Fruit fly (Drosophila melanogaster): ENCODE measurements around the gene CG10681.
A peak's percentile ranks its signal among the peaks of the same experiment; 100 is the strongest.

CG10681 gene

dm6 chr3L:12523941-12524340, 22.6 kb downstream of the CG10681 start, which contains the start of the genes ver and Gcn5 (continued):
- TF ChIP-seq CG13424 (tag; optimal IDR thresholded peaks at IDR 0.05) (peak; percentile 92), CG32532 (GFP tag; IDR thresholded peaks at IDR 0.05) (peak; percentile 95), slou (GFP tag; optimal IDR thresholded peaks at IDR 0.05) (peak; percentile 84), bigmax (GFP tag; optimal IDR thresholded peaks at IDR 0.05) (peak; percentile 71), lov (optimal IDR thresholded peaks at IDR 0.05) (no peak), lov (GFP tag; IDR thresholded peaks at IDR 0.05) (peak; percentile 90), NC2α (GFP tag; optimal IDR thresholded peaks at IDR 0.05) (peak; percentile 36), jing (GFP tag; optimal IDR thresholded peaks at IDR 0.05) (peak; percentile 81), CG1792 (GFP tag; optimal IDR thresholded peaks at IDR 0.05) (peak; percentile 76), bbx (GFP tag; IDR thresholded peaks at IDR 0.05; ENCODE audit: partially characterized antibody) (0 out of 2 replicates have a peak, but pooled peaks have one; percentile 13), Xrp1 (GFP tag; IDR thresholded peaks at IDR 0.05) (peak; percentile 95), pan (optimal IDR thresholded peaks at IDR 0.05) (no peak), pan (GFP tag; optimal IDR thresholded peaks at IDR 0.05 in 1 of 2, IDR thresholded peaks at IDR 0.05 in 1 of 2) (peak in 1 of 2 experiments; percentile 95), CG11695 (GFP tag; IDR thresholded peaks at IDR 0.05) (peak; percentile 92), CG17186 (GFP tag; optimal IDR thresholded peaks at IDR 0.05) (peak; percentile 78), zfh2 (GFP tag; optimal IDR thresholded peaks at IDR 0.05) (peak; percentile 93), CG6683 (GFP tag; optimal IDR thresholded peaks at IDR 0.05) (peak; percentile 72), CG10431 (GFP tag; optimal IDR thresholded peaks at IDR 0.05) (peak; percentile 62), sens (GFP tag) (peak; percentile 97), Dref (GFP tag; IDR thresholded peaks at IDR 0.05) (peak; percentile 26; the same call in 1 of the 2 replicates), cato (GFP tag; optimal IDR thresholded peaks at IDR 0.05; ENCODE audit: borderline replicate concordance) (peak; percentile 84), chinmo (GFP tag; IDR thresholded peaks at IDR 0.05; ENCODE audit: partially characterized antibody) (no peak), CG10959 (GFP tag; IDR thresholded peaks at IDR 0.05) (peak; percentile 85), CG17612 (GFP tag; IDR thresholded peaks at IDR 0.05) (peak; percentile 81), Hr78 (GFP tag; optimal IDR thresholded peaks at IDR 0.05) (no peak), zfh1 (GFP tag; IDR thresholded peaks at IDR 0.05) (peak; percentile 95), her (GFP tag; optimal IDR thresholded peaks at IDR 0.05) (peak; percentile 1), hth (optimal IDR thresholded peaks at IDR 0.05) (no peak), Antp (GFP tag; optimal IDR thresholded peaks at IDR 0.05) (peak; percentile 79), cad (GFP tag; optimal IDR thresholded peaks at IDR 0.05) (no peak), CG10147 (GFP tag; optimal IDR thresholded peaks at IDR 0.05) (peak; percentile 90), cg (GFP tag; optimal IDR thresholded peaks at IDR 0.05) (no peak), gsb-n (tag; optimal IDR thresholded peaks at IDR 0.05) (no peak), Vsx1 (GFP tag; optimal IDR thresholded peaks at IDR 0.05) (no peak), CG8944 (GFP tag; optimal IDR thresholded peaks at IDR 0.05) (peak; percentile 79), Lpt (GFP tag; optimal IDR thresholded peaks at IDR 0.05) (no peak), Atf-2 (GFP tag; optimal IDR thresholded peaks at IDR 0.05) (peak; percentile 54), CG2129 (GFP tag; IDR thresholded peaks at IDR 0.05; ENCODE audit: partially characterized antibody) (no peak), CG4820 (GFP tag; optimal IDR thresholded peaks at IDR 0.05) (peak; percentile 86), ci (GFP tag; IDR thresholded peaks at IDR 0.05) (peak; percentile 96), CG6272 (GFP tag; IDR thresholded peaks at IDR 0.05) (peak; percentile 94), z (GFP tag; IDR thresholded peaks at IDR 0.05) (peak; percentile 63; the same call in 1 of the 3 replicates), CG12744 (GFP tag; optimal IDR thresholded peaks at IDR 0.05) (peak; percentile 82), Doc3 (GFP tag; IDR thresholded peaks at IDR 0.05; ENCODE audit: partially characterized antibody) (no peak), pnt (GFP tag; optimal IDR thresholded peaks at IDR 0.05) (peak; percentile 77), sd (tag; optimal IDR thresholded peaks at IDR 0.05) (no peak), CG42726 (GFP tag; IDR thresholded peaks at IDR 0.05; ENCODE audit: partially characterized antibody) (no peak), Nf-YB (GFP tag; optimal IDR thresholded peaks at IDR 0.05) (peak; percentile 78), CG33557 (GFP tag; optimal IDR thresholded peaks at IDR 0.05) (peak; percentile 77), gce (GFP tag; IDR thresholded peaks at IDR 0.05) (peak; percentile 90), oc (tag; optimal IDR thresholded peaks at IDR 0.05) (peak; percentile 90), CG10267 (tag; optimal IDR thresholded peaks at IDR 0.05) (peak; percentile 88)
